Worm (Caenorhabditis elegans): ENCODE data around the gene irld-66.

ce11 chrII:2927533-2927932, 13.1 kb downstream of the irld-66 start, which contains the start of the genes ZK355.3 and ZK355.8:
- TF ChIP-seq T26A5.8 (tag; optimal IDR thresholded peaks at IDR 0.05) (no peak), F49E8.2 (tag; optimal IDR thresholded peaks at IDR 0.05; ENCODE audit: insufficient read depth) (no peak), him-1 (tag; optimal IDR thresholded peaks at IDR 0.05) (no peak), Y95B8A.8 (GFP tag; IDR thresholded peaks at IDR 0.05) (no peak)

Measured in whole organism, young adult.